Worm (Caenorhabditis elegans) whole organism, L3 larva: ENCODE measurements around the gene T25B2.4.

Source experiments
- ama-1 ChIP-seq: fragments of 150-350 bp; optimal IDR thresholded peaks from 2 replicates; lab custom pipeline; 2018
- elt-2 ChIP-seq: sonication (generic microtip); optimal IDR thresholded peaks from 2 replicates; lab custom pipeline; 2016; ENCODE audit warnings: missing genetic modification reagents, mild to moderate bottlenecking, missing genetic modification characterization, missing compliant biosample characterization
- fkh-10 ChIP-seq: sonication (generic microtip); optimal IDR thresholded peaks from 2 replicates; lab custom pipeline; 2017; ENCODE audit warnings: missing biosample characterization, missing genetic modification reagents, missing genetic modification characterization
- lsy-12 ChIP-seq: sonication (generic microtip); optimal IDR thresholded peaks from 2 replicates; lab custom pipeline; 2016; ENCODE audit warnings: mild to moderate bottlenecking, missing genetic modification characterization, missing compliant biosample characterization
- mml-1 ChIP-seq: fragments of 150-350 bp; sonication (generic microtip); optimal IDR thresholded peaks from 3 replicates; lab custom pipeline; 2014; ENCODE audit warnings: missing biosample characterization, missing genetic modification characterization
- nhr-11 ChIP-seq: fragments of 150-350 bp; optimal IDR thresholded peaks from 2 replicates; lab custom pipeline; 2014; ENCODE audit warnings: missing biosample characterization, missing genetic modification characterization
- nhr-12 ChIP-seq: fragments of 150-350 bp; optimal IDR thresholded peaks from 2 replicates; lab custom pipeline; 2014; ENCODE audit warnings: missing biosample characterization, missing genetic modification characterization
- nhr-28 ChIP-seq: fragments of 150-350 bp; optimal IDR thresholded peaks from 2 replicates; lab custom pipeline; 2014; ENCODE audit warnings: missing biosample characterization, missing genetic modification characterization
- pqm-1 ChIP-seq: fragments of 150-350 bp; optimal IDR thresholded peaks from 2 replicates; lab custom pipeline; 2017; ENCODE audit warnings: missing biosample characterization, missing genetic modification characterization, inconsistent platforms
- snpc-4 ChIP-seq: fragments of 150-350 bp; optimal IDR thresholded peaks from 2 replicates; lab custom pipeline; 2014; ENCODE audit warnings: missing biosample characterization, missing genetic modification characterization
- unc-62 ChIP-seq: fragments of 150-350 bp; sonication (generic microtip); optimal IDR thresholded peaks from 4 replicates; lab custom pipeline; 2014; ENCODE audit warnings: missing biosample characterization, missing genetic modification reagents, missing genetic modification characterization

ce11 chrX:6208463-6208862 lies 30.4 kb downstream of the T25B2.4 start, which contains the start of gene C14F11.7:
- no peak for TF ChIP-seq lsy-12 (tag; lab: Kevin White, UChicago)
- TF ChIP-seq ama-1 (lab: Kevin White, UChicago) = no peak
- no peak for TF ChIP-seq unc-62
- TF ChIP-seq elt-2 (tag; lab: Kevin White, UChicago) = no peak
- TF ChIP-seq mml-1 (tag; lab: Kevin White, UChicago) = no peak
- no peak for TF ChIP-seq nhr-28
- no peak for TF ChIP-seq pqm-1 (tag; lab: Kevin White, UChicago)
- TF ChIP-seq snpc-4 (tag; lab: Kevin White, UChicago) = no peak
- TF ChIP-seq nhr-11 = no peak
- TF ChIP-seq fkh-10 (GFP tag; lab: Kevin White, UChicago) = no peak
- no peak for TF ChIP-seq nhr-12
